Worm (Caenorhabditis elegans) whole organism, L2 larva: ENCODE measurements around the gene lec-5.

Experiments used
- R02D3.7 ChIP-seq: fragments of 150-350 bp; optimal IDR thresholded peaks from 2 replicates; lab custom pipeline; 2014; ENCODE audit warnings: missing biosample characterization, missing genetic modification characterization
- aly-2 ChIP-seq: fragments of 150-350 bp; optimal IDR thresholded peaks from 2 replicates; lab custom pipeline; 2014; ENCODE audit warnings: missing biosample characterization, missing genetic modification characterization
- ceh-82 ChIP-seq: fragments of 150-350 bp; optimal IDR thresholded peaks from 2 replicates; lab custom pipeline; 2014; ENCODE audit warnings: missing biosample characterization, missing genetic modification characterization
- elt-3 ChIP-seq: sonication (generic microtip); optimal IDR thresholded peaks from 2 replicates; lab custom pipeline; 2017; ENCODE audit warnings: missing biosample characterization, missing genetic modification characterization
- lin-13 ChIP-seq: fragments of 150-350 bp; optimal IDR thresholded peaks from 2 replicates; lab custom pipeline; 2014; ENCODE audit warnings: missing biosample characterization, missing genetic modification reagents, missing genetic modification characterization
- mab-5 ChIP-seq: fragments of 150-350 bp; optimal IDR thresholded peaks from 2 replicates; lab custom pipeline; 2014; ENCODE audit warnings: missing biosample characterization, missing genetic modification characterization
- mdl-1 ChIP-seq, 2 experiments: fragments of 150-350 bp in 1 of 2; sonication (generic microtip) in 1 of 2; optimal IDR thresholded peaks; 2 replicates each; lab custom pipeline; 2017; ENCODE audit warnings: missing biosample characterization in 2 of 2, missing genetic modification characterization in 2 of 2
- nhr-11 ChIP-seq: fragments of 150-350 bp; optimal IDR thresholded peaks from 2 replicates; lab custom pipeline; 2014; ENCODE audit warnings: missing biosample characterization, missing genetic modification characterization
- nhr-21 ChIP-seq: fragments of 150-350 bp; optimal IDR thresholded peaks from 2 replicates; lab custom pipeline; 2014; ENCODE audit warnings: missing biosample characterization, missing genetic modification characterization
- nhr-23 ChIP-seq: fragments of 150-350 bp; optimal IDR thresholded peaks from 2 replicates; lab custom pipeline; 2014; ENCODE audit warnings: missing biosample characterization, missing genetic modification reagents, missing genetic modification characterization
- nhr-6 ChIP-seq: fragments of 150-350 bp; optimal IDR thresholded peaks from 2 replicates; lab custom pipeline; 2014; ENCODE audit warnings: missing biosample characterization, missing genetic modification characterization
- unc-39 ChIP-seq: fragments of 150-350 bp; optimal IDR thresholded peaks from 2 replicates; lab custom pipeline; 2014; ENCODE audit warnings: missing biosample characterization, missing genetic modification characterization
- zag-1 ChIP-seq: fragments of 150-350 bp; optimal IDR thresholded peaks from 2 replicates; lab custom pipeline; 2014; ENCODE audit warnings: missing biosample characterization, missing genetic modification characterization

ce11 chrII:5880677-5881076 is 39.8 kb upstream of the lec-5 start:
- TF ChIP-seq nhr-6 (tag; lab: Kevin White, UChicago) = no peak
- no peak for TF ChIP-seq elt-3 (tag; lab: Kevin White, UChicago)
- TF ChIP-seq lin-13 = no peak
- no peak for TF ChIP-seq mdl-1 (tag; optimal IDR thresholded peaks at IDR 0.05; lab: Kevin White, UChicago)
- TF ChIP-seq aly-2 (tag; lab: Kevin White, UChicago) = no peak
- no peak for TF ChIP-seq R02D3.7 (tag; lab: Kevin White, UChicago)
- TF ChIP-seq mab-5 (tag; lab: Kevin White, UChicago) = no peak
- TF ChIP-seq unc-39 = no peak
- no peak for TF ChIP-seq nhr-11
- TF ChIP-seq zag-1 (tag; lab: Kevin White, UChicago) = no peak
- TF ChIP-seq nhr-21 = no peak
- no peak for TF ChIP-seq ceh-82
- TF ChIP-seq nhr-23 (tag; lab: Kevin White, UChicago) = no peak
